Worm (Caenorhabditis elegans) whole organism, late embryonic: ENCODE measurements around the gene Y49F6C.7.

Experiments
- fkh-10 ChIP-seq: fragments of 150-350 bp; optimal IDR thresholded peaks from 2 replicates; lab custom pipeline; 2014; ENCODE audit warnings: missing biosample characterization, missing genetic modification reagents, missing genetic modification characterization
- nhr-232 ChIP-seq: sonication (generic microtip); optimal IDR thresholded peaks from 2 replicates; lab custom pipeline; 2016; ENCODE audit warnings: missing genetic modification characterization, missing compliant biosample characterization
- npax-4 ChIP-seq: sonication (generic microtip); optimal IDR thresholded peaks from 2 replicates; lab custom pipeline; 2016; ENCODE audit warnings: missing genetic modification characterization, missing compliant biosample characterization
- tbx-2 ChIP-seq: sonication (generic microtip); optimal IDR thresholded peaks from 2 replicates; lab custom pipeline; 2016; ENCODE audit warnings: missing genetic modification characterization, missing compliant biosample characterization

DNA sequence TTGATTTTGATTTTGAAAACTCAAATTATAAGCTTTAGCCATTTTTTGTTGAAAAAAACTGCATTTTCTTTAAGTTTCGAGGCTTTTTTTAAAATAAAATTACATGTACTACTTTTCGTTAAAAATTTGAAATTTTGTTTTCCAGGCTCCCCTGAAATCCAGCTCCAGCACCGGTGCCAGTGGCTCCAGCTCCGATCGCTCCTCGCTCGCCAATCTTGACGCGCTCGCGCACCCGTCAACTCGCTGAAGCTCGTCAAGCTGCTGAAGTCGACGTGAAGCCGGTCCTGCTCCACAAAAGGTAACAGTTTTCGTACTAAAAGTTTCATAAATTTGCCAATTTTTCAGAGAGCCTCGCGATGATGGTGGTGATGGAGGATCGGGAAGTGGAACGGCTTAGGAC lies 27.2 kb downstream of the Y49F6C.7 start:
- no peak for TF ChIP-seq fkh-10 (GFP tag; lab: Kevin White, UChicago)
- no peak for TF ChIP-seq tbx-2 (tag; lab: Kevin White, UChicago)
- TF ChIP-seq nhr-232 (tag; lab: Kevin White, UChicago): no peak
- TF ChIP-seq npax-4 (tag; lab: Kevin White, UChicago): no peak
